Worm (Caenorhabditis elegans): Measurements from ENCODE around the gene H42K12.3.

- no peak for TF ChIP-seq F13H6.1 (tag; optimal IDR thresholded peaks at IDR 0.05)
- no peak for TF ChIP-seq R02D3.7 (tag; optimal IDR thresholded peaks at IDR 0.05)
- no peak for TF ChIP-seq skn-1 (tag; optimal IDR thresholded peaks at IDR 0.05)
- no peak for TF ChIP-seq elt-3 (tag; optimal IDR thresholded peaks at IDR 0.05)
- no peak for TF ChIP-seq zag-1 (tag; optimal IDR thresholded peaks at IDR 0.05)
- no peak for TF ChIP-seq gmeb-1 (tag; optimal IDR thresholded peaks at IDR 0.05)
- TF ChIP-seq snpc-4 (tag; optimal IDR thresholded peaks at IDR 0.05), result no peak
- no peak for TF ChIP-seq ztf-11 (tag; optimal IDR thresholded peaks at IDR 0.05)
- TF ChIP-seq lin-13 (GFP tag; optimal IDR thresholded peaks at IDR 0.05), result no peak
- TF ChIP-seq lin-39 (tag; optimal IDR thresholded peaks at IDR 0.05), result no peak
- TF ChIP-seq peb-1 (tag; optimal IDR thresholded peaks at IDR 0.05), result no peak
These were observed 33.1 kb downstream of the H42K12.3 start, which contains the start of gene ins-39 for ce11 chrX:1344321-1344720.

Measured in whole organism, L2 larva.